Fruit fly (Drosophila melanogaster) whole organism, embryonic: Measurements from ENCODE around the gene Amacr.

Experiments
- ATbp ChIP-seq: fragments of 200-800 bp; sonication (Bioruptor generic); optimal IDR thresholded peaks from 2 replicates; lab custom pipeline; 2017; ENCODE audit warnings: missing biosample characterization, mild to moderate bottlenecking, missing genetic modification characterization, missing genetic modification reagents
- BtbVII ChIP-seq: fragments of 200-800 bp; sonication (Bioruptor generic); optimal IDR thresholded peaks from 3 replicates; lab custom pipeline; 2017; ENCODE audit warnings: missing biosample characterization, mild to moderate bottlenecking, missing genetic modification characterization
- CG10321 ChIP-seq: fragments of 200-800 bp; sonication (Bioruptor generic); IDR thresholded peaks from 2 replicates; pipeline ENCODE4 v1.3.6; 2022; ENCODE audit warnings: missing biosample characterization, missing genetic modification characterization
- CG11723 ChIP-seq: fragments of 200-800 bp; sonication (Bioruptor generic); optimal IDR thresholded peaks from 2 replicates; lab custom pipeline; 2017; ENCODE audit warnings: missing biosample characterization, mild to moderate bottlenecking, missing genetic modification characterization
- CG12236 ChIP-seq: fragments of 200-800 bp; sonication (Bioruptor generic); optimal IDR thresholded peaks from 2 replicates; lab custom pipeline; 2016; ENCODE audit warnings: missing biosample characterization, missing genetic modification characterization
- CG12769 ChIP-seq: fragments of 200-800 bp; sonication (Bioruptor generic); optimal IDR thresholded peaks from 2 replicates; lab custom pipeline; 2019; ENCODE audit warnings: missing biosample characterization, mild to moderate bottlenecking, missing genetic modification characterization, moderate library complexity
- CG14050 ChIP-seq: fragments of 200-800 bp; sonication (Bioruptor generic); IDR thresholded peaks from 3 replicates; pipeline ENCODE4 v1.3.6; 2022; ENCODE audit warnings: missing biosample characterization, missing genetic modification characterization
- CG4328 ChIP-seq: fragments of 200-800 bp; sonication (Bioruptor generic); optimal IDR thresholded peaks from 3 replicates; lab custom pipeline; 2017; ENCODE audit warnings: missing biosample characterization, missing genetic modification reagents, missing genetic modification characterization
- CG5180 ChIP-seq: fragments of 200-800 bp; sonication (Bioruptor generic); optimal IDR thresholded peaks from 3 replicates; lab custom pipeline; 2017; ENCODE audit warnings: missing biosample characterization, missing genetic modification characterization, mild to moderate bottlenecking, moderate library complexity, missing genetic modification reagents
- CG6765 ChIP-seq: fragments of 200-800 bp; sonication (Bioruptor generic); optimal IDR thresholded peaks from 3 replicates; lab custom pipeline; 2017; ENCODE audit warnings: missing biosample characterization, mild to moderate bottlenecking, missing genetic modification characterization
- CG7372 ChIP-seq: fragments of 200-800 bp; sonication (Bioruptor generic); IDR thresholded peaks from 2 replicates; pipeline ENCODE4 v1.3.6; 2022; ENCODE audit warnings: missing biosample characterization, missing genetic modification characterization
- CG8924 ChIP-seq: fragments of 200-800 bp; optimal IDR thresholded peaks from 3 replicates; lab custom pipeline; 2019; ENCODE audit warnings: missing biosample characterization, mild to moderate bottlenecking, missing genetic modification characterization, moderate library complexity
- CG9797 ChIP-seq: fragments of 200-800 bp; sonication (Bioruptor generic); optimal IDR thresholded peaks from 3 replicates; lab custom pipeline; 2018; ENCODE audit warnings: missing biosample characterization, mild to moderate bottlenecking, missing genetic modification characterization
- ERR ChIP-seq: fragments of 200-800 bp; sonication (Bioruptor generic); optimal IDR thresholded peaks from 2 replicates; lab custom pipeline; 2016; ENCODE audit warnings: missing biosample characterization, missing genetic modification characterization
- Jarid2 ChIP-seq: fragments of 200-800 bp; sonication (Bioruptor generic); optimal IDR thresholded peaks from 3 replicates; lab custom pipeline; 2017; ENCODE audit warnings: mild to moderate bottlenecking, missing biosample characterization, missing genetic modification reagents, missing genetic modification characterization
- NC2α ChIP-seq: fragments of 200-800 bp; sonication (Bioruptor generic); optimal IDR thresholded peaks from 2 replicates; lab custom pipeline; 2016; ENCODE audit warnings: missing biosample characterization, missing genetic modification characterization
- Nf-YC ChIP-seq: fragments of 200-800 bp; optimal IDR thresholded peaks from 3 replicates; lab custom pipeline; 2019; ENCODE audit warnings: missing biosample characterization, mild to moderate bottlenecking, missing genetic modification characterization, moderate library complexity
- Optix ChIP-seq: fragments of 200-800 bp; sonication (Bioruptor generic); IDR thresholded peaks from 3 replicates; pipeline ENCODE4 v1.3.6; 2022; ENCODE audit warnings: missing biosample characterization, missing genetic modification characterization
- Pdp1 ChIP-seq, 2 experiments: fragments of 200-800 bp; sonication (Bioruptor generic); optimal IDR thresholded peaks; 3 replicates each; lab custom pipeline; 2016; ENCODE audit warnings: missing biosample characterization in 2 of 2, missing genetic modification characterization in 2 of 2, mild to moderate bottlenecking in 1 of 2, moderate library complexity in 1 of 2
- Sin3A ChIP-seq: fragments of >200 bp; optimal IDR thresholded peaks from 2 replicates; lab custom pipeline; 2018
- Sry-β ChIP-seq: fragments of 200-800 bp; sonication (Bioruptor generic); optimal IDR thresholded peaks from 2 replicates; lab custom pipeline; 2018; ENCODE audit warnings: missing biosample characterization, mild to moderate bottlenecking, missing genetic modification characterization, moderate library complexity
- Trl ChIP-seq, 3 experiments: fragments of >200 bp in 2 of 3; fragments of 200-800 bp in 1 of 3; sonication (Bioruptor generic) in 1 of 3; optimal IDR thresholded peaks; 2 replicates in 1 of 3; 3 replicates in 2 of 3; lab custom pipeline; 2016 to 2017; ENCODE audit warnings: missing biosample characterization in 1 of 3, missing genetic modification characterization in 1 of 3
- ab ChIP-seq: fragments of 200-800 bp; sonication (Bioruptor generic); optimal IDR thresholded peaks from 2 replicates; lab custom pipeline; 2016; ENCODE audit warnings: missing biosample characterization, missing genetic modification characterization
- ac ChIP-seq: fragments of 200-800 bp; sonication (Bioruptor generic); optimal IDR thresholded peaks from 3 replicates; lab custom pipeline; 2017; ENCODE audit warnings: missing biosample characterization, mild to moderate bottlenecking, missing genetic modification characterization
- ap ChIP-seq: fragments of 200-800 bp; sonication (Bioruptor generic); IDR thresholded peaks from 2 replicates; pipeline ENCODE4 v1.3.6; 2022; ENCODE audit warnings: missing biosample characterization, missing genetic modification characterization
- cas ChIP-seq: fragments of 200-800 bp; sonication (Bioruptor generic); IDR thresholded peaks from 2 replicates; pipeline ENCODE4 v1.3.6; 2022; ENCODE audit warnings: missing biosample characterization, missing genetic modification characterization
- dimm ChIP-seq: fragments of 200-800 bp; sonication (Bioruptor generic); IDR thresholded peaks from 2 replicates; pipeline ENCODE4 v1.3.6; 2022; ENCODE audit warnings: missing biosample characterization, missing genetic modification characterization
- fd64A ChIP-seq: fragments of 200-800 bp; sonication (Bioruptor generic); optimal IDR thresholded peaks from 3 replicates; lab custom pipeline; 2018; ENCODE audit warnings: missing biosample characterization, mild to moderate bottlenecking, missing genetic modification characterization
- grn ChIP-seq: fragments of 200-800 bp; sonication (Bioruptor generic); optimal IDR thresholded peaks from 3 replicates; lab custom pipeline; 2017; ENCODE audit warnings: missing biosample characterization, missing genetic modification characterization
- h ChIP-seq: fragments of >200 bp; optimal IDR thresholded peaks from 2 replicates; lab custom pipeline; 2017
- kah ChIP-seq: fragments of 200-800 bp; sonication (Bioruptor generic); optimal IDR thresholded peaks from 2 replicates; lab custom pipeline; 2018; ENCODE audit warnings: missing biosample characterization, mild to moderate bottlenecking, missing genetic modification characterization
- luna ChIP-seq: fragments of 200-800 bp; sonication (Bioruptor generic); optimal IDR thresholded peaks from 2 replicates; lab custom pipeline; 2016; ENCODE audit warnings: missing biosample characterization, missing genetic modification characterization
- oc ChIP-seq: fragments of 200-800 bp; sonication (Bioruptor generic); optimal IDR thresholded peaks from 2 replicates; lab custom pipeline; 2018; ENCODE audit warnings: missing biosample characterization, mild to moderate bottlenecking, missing genetic modification characterization, moderate library complexity
- onecut ChIP-seq: fragments of 200-800 bp; sonication (Bioruptor generic); IDR thresholded peaks from 2 replicates; pipeline ENCODE4 v1.3.6; 2022; ENCODE audit warnings: missing biosample characterization, missing genetic modification characterization
- row ChIP-seq: fragments of 200-800 bp; sonication (Bioruptor generic); IDR thresholded peaks from 3 replicates; pipeline ENCODE4 v1.3.6; 2022; ENCODE audit warnings: missing biosample characterization, missing genetic modification characterization
- seq ChIP-seq: fragments of 200-800 bp; sonication (Bioruptor generic); IDR thresholded peaks from 2 replicates; pipeline ENCODE4 v1.3.6; 2022; ENCODE audit warnings: missing biosample characterization, missing genetic modification characterization
- shn ChIP-seq: fragments of 200-800 bp; sonication (Bioruptor generic); optimal IDR thresholded peaks from 3 replicates; lab custom pipeline; 2016; ENCODE audit warnings: missing biosample characterization, missing genetic modification characterization
- sim ChIP-seq: fragments of 200-800 bp; sonication (Bioruptor generic); IDR thresholded peaks from 2 replicates; pipeline ENCODE4 v1.3.6; 2022; ENCODE audit warnings: missing biosample characterization, missing genetic modification characterization
- sima ChIP-seq: fragments of 200-800 bp; sonication (Bioruptor generic); optimal IDR thresholded peaks from 2 replicates; lab custom pipeline; 2016; ENCODE audit warnings: missing biosample characterization, missing genetic modification characterization
- ssp ChIP-seq: fragments of 200-800 bp; sonication (Bioruptor generic); IDR thresholded peaks from 2 replicates; pipeline ENCODE4 v1.3.6; 2022; ENCODE audit warnings: missing biosample characterization, missing genetic modification characterization
- tap ChIP-seq: fragments of 200-800 bp; optimal IDR thresholded peaks from 3 replicates; lab custom pipeline; 2019; ENCODE audit warnings: missing biosample characterization, mild to moderate bottlenecking, missing genetic modification characterization, moderate library complexity
- tio ChIP-seq: fragments of 200-800 bp; sonication (Bioruptor generic); optimal IDR thresholded peaks from 2 replicates; lab custom pipeline; 2017; ENCODE audit warnings: missing biosample characterization, missing genetic modification characterization, inconsistent platforms
- tll ChIP-seq, 2 experiments: fragments of 200-800 bp in 1 of 2; fragments of >200 bp in 1 of 2; sonication (Bioruptor generic) in 1 of 2; optimal IDR thresholded peaks; 2 replicates each; lab custom pipeline; 2017 to 2019; ENCODE audit warnings: missing biosample characterization in 2 of 2, missing genetic modification characterization in 2 of 2, mild to moderate bottlenecking in 1 of 2, moderate library complexity in 1 of 2
- vvl ChIP-seq: fragments of 200-800 bp; sonication (Bioruptor generic); IDR thresholded peaks from 2 replicates; pipeline ENCODE4 v1.3.6; 2022; ENCODE audit warnings: missing biosample characterization, missing genetic modification characterization
- zfh2 ChIP-seq: fragments of 200-800 bp; sonication (Bioruptor generic); optimal IDR thresholded peaks from 2 replicates; lab custom pipeline; 2016; ENCODE audit warnings: missing biosample characterization, missing genetic modification characterization

Amacr gene

dm6 chr2L:20704511-20705266, 47.5 kb downstream of the Amacr start (continued):
- no peak for TF ChIP-seq sim (GFP tag; lab: Robert Waterston, UW)
- TF ChIP-seq BtbVII = peak; percentile 66
- TF ChIP-seq CG12236 = no peak
- TF ChIP-seq seq = no peak
- no peak for TF ChIP-seq cas
- no peak for TF ChIP-seq sima
- TF ChIP-seq ssp = no peak
- no peak for TF ChIP-seq ERR (GFP tag; lab: Kevin White, UChicago)
- no peak for TF ChIP-seq CG8924
- TF ChIP-seq CG10321 (GFP tag; lab: Robert Waterston, UW) = no peak
- TF ChIP-seq kah (GFP tag; lab: Kevin White, UChicago) = no peak
- no peak for TF ChIP-seq tio
- no peak for TF ChIP-seq CG9797
- no peak for TF ChIP-seq ap (GFP tag; lab: Robert Waterston, UW)
- TF ChIP-seq ab (GFP tag; lab: Kevin White, UChicago) = no peak
- no peak for TF ChIP-seq NC2α
- no peak for TF ChIP-seq Trl (optimal IDR thresholded peaks at IDR 0.05; lab: Kevin White, UChicago)
- no peak for TF ChIP-seq Trl (GFP tag; optimal IDR thresholded peaks at IDR 0.05; lab: Kevin White, UChicago)
- no peak for TF ChIP-seq Nf-YC (tag; lab: Kevin White, UChicago)
- no peak for TF ChIP-seq CG12769
- no peak for TF ChIP-seq shn
- no peak for TF ChIP-seq ATbp (GFP tag; lab: Kevin White, UChicago)
- no peak for TF ChIP-seq ac (GFP tag; lab: Kevin White, UChicago)
- no peak for TF ChIP-seq tll (GFP tag; optimal IDR thresholded peaks at IDR 0.05; lab: Kevin White, UChicago)
- TF ChIP-seq Sin3A (lab: Kevin White, UChicago) = no peak
- peak; percentile 88 for TF ChIP-seq onecut (GFP tag; lab: Robert Waterston, UW)
- TF ChIP-seq CG14050 (GFP tag; lab: Robert Waterston, UW) = no peak
- TF ChIP-seq dimm = no peak
- TF ChIP-seq oc = no peak
- no peak for TF ChIP-seq CG11723 (GFP tag; lab: Kevin White, UChicago)
- TF ChIP-seq zfh2 (GFP tag; lab: Kevin White, UChicago) = no peak
- TF ChIP-seq row (GFP tag; lab: Robert Waterston, UW) = 0 out of 3 replicates have a peak, but pooled peaks have one; percentile 11
- TF ChIP-seq CG5180 (GFP tag; lab: Kevin White, UChicago) = no peak
- TF ChIP-seq fd64A = no peak
- TF ChIP-seq Jarid2 = no peak
- peak; percentile 60 for TF ChIP-seq grn (GFP tag; lab: Kevin White, UChicago)
- peak; percentile 10 for TF ChIP-seq Sry-β (GFP tag; lab: Kevin White, UChicago)
- no peak for TF ChIP-seq Pdp1 (GFP tag; optimal IDR thresholded peaks at IDR 0.05; lab: Kevin White, UChicago)
- no peak for TF ChIP-seq h (lab: Kevin White, UChicago)
- 0 out of 2 replicates have a peak, but pooled peaks have one; percentile 23 for TF ChIP-seq vvl (GFP tag; lab: Robert Waterston, UW)
- no peak for TF ChIP-seq CG4328 (GFP tag; lab: Kevin White, UChicago)
- TF ChIP-seq tap (tag; lab: Kevin White, UChicago) = no peak
- TF ChIP-seq luna = no peak
- no peak for TF ChIP-seq Optix (GFP tag; lab: Robert Waterston, UW)
- no peak for TF ChIP-seq CG6765 (GFP tag; lab: Kevin White, UChicago)
- peak; percentile 77 for TF ChIP-seq CG7372 (GFP tag; lab: Robert Waterston, UW)
